Worm (Caenorhabditis elegans): ENCODE results near the gene ears-2.

ce11 chrIV:390279-390678, at the start of gene ears-2, which contains the start of gene uncp-18:
- TF ChIP-seq ztf-11 (tag; optimal IDR thresholded peaks at IDR 0.05) (peak; percentile 23), fos-1 (tag; optimal IDR thresholded peaks at IDR 0.05) (peak; percentile 53), ama-1 (optimal IDR thresholded peaks at IDR 0.05) (no peak), F13H6.1 (tag; optimal IDR thresholded peaks at IDR 0.05) (peak; percentile 95), lin-13 (GFP tag; optimal IDR thresholded peaks at IDR 0.05) (peak; percentile 94), nhr-25 (tag; optimal IDR thresholded peaks at IDR 0.05) (peak; percentile 88), nhr-77 (tag; optimal IDR thresholded peaks at IDR 0.05) (peak; percentile 39), nhr-11 (tag; optimal IDR thresholded peaks at IDR 0.05) (peak; percentile 36)

Measured in whole organism, L2 larva.